Fruit fly (Drosophila melanogaster) whole organism, embryonic: ENCODE measurements around the gene CG43293.

Experiments
- B-H2 ChIP-seq: fragments of 200-800 bp; sonication (Bioruptor generic); optimal IDR thresholded peaks from 2 replicates; lab custom pipeline; 2018; ENCODE audit warnings: missing biosample characterization, mild to moderate bottlenecking, missing genetic modification characterization
- BEAF-32 ChIP-seq: fragments of 200-800 bp; sonication (Bioruptor generic); optimal IDR thresholded peaks from 3 replicates; lab custom pipeline; 2017; ENCODE audit warnings: missing biosample characterization, missing genetic modification characterization, mild to moderate bottlenecking, moderate library complexity, missing genetic modification reagents
- Bgb ChIP-seq: fragments of 200-800 bp; sonication (Bioruptor generic); IDR thresholded peaks from 2 replicates; pipeline ENCODE4 v1.3.6; 2022; ENCODE audit warnings: missing biosample characterization, missing genetic modification characterization; ENCODE audit not compliant: partially characterized antibody
- CG10147 ChIP-seq: fragments of 200-800 bp; sonication (Bioruptor generic); optimal IDR thresholded peaks from 2 replicates; lab custom pipeline; 2019; ENCODE audit warnings: missing biosample characterization, mild to moderate bottlenecking, missing genetic modification characterization, moderate library complexity
- CG10565 ChIP-seq: fragments of 200-800 bp; sonication (Bioruptor generic); optimal IDR thresholded peaks from 3 replicates; lab custom pipeline; 2016; ENCODE audit warnings: missing biosample characterization, mild to moderate bottlenecking, missing genetic modification characterization
- CG10654 ChIP-seq: fragments of 200-800 bp; sonication (Bioruptor generic); optimal IDR thresholded peaks from 2 replicates; lab custom pipeline; 2016; ENCODE audit warnings: missing biosample characterization, missing genetic modification characterization
- CG11398 ChIP-seq: fragments of 200-800 bp; sonication (Bioruptor generic); optimal IDR thresholded peaks from 2 replicates; lab custom pipeline; 2016; ENCODE audit warnings: missing biosample characterization, missing genetic modification characterization
- CG13424 ChIP-seq: fragments of 200-800 bp; sonication (Bioruptor generic); optimal IDR thresholded peaks from 2 replicates; lab custom pipeline; 2019; ENCODE audit warnings: missing biosample characterization, mild to moderate bottlenecking, missing genetic modification characterization, moderate library complexity
- CG13775 ChIP-seq: fragments of 200-800 bp; sonication (Bioruptor generic); optimal IDR thresholded peaks from 3 replicates; lab custom pipeline; 2017; ENCODE audit warnings: missing biosample characterization, mild to moderate bottlenecking, missing genetic modification characterization
- CG1529 ChIP-seq: fragments of 200-800 bp; sonication (Bioruptor generic); optimal IDR thresholded peaks from 3 replicates; lab custom pipeline; 2018; ENCODE audit warnings: missing biosample characterization, missing genetic modification characterization
- CG15696 ChIP-seq: fragments of 200-800 bp; sonication (Bioruptor generic); optimal IDR thresholded peaks from 2 replicates; lab custom pipeline; 2019; ENCODE audit warnings: missing biosample characterization, mild to moderate bottlenecking, missing genetic modification characterization, moderate library complexity
- CG17328 ChIP-seq: fragments of 200-800 bp; sonication (Bioruptor generic); IDR thresholded peaks from 2 replicates; pipeline ENCODE4 v1.3.6; 2022; ENCODE audit warnings: missing biosample characterization, missing genetic modification characterization
- CG17568 ChIP-seq: fragments of 200-800 bp; sonication (Bioruptor generic); optimal IDR thresholded peaks from 2 replicates; lab custom pipeline; 2018; ENCODE audit warnings: missing biosample characterization, mild to moderate bottlenecking, missing genetic modification characterization, moderate library complexity
- CG17802 ChIP-seq: fragments of 200-800 bp; sonication (Bioruptor generic); optimal IDR thresholded peaks from 2 replicates; lab custom pipeline; 2018; ENCODE audit warnings: missing biosample characterization, mild to moderate bottlenecking, missing genetic modification characterization, moderate library complexity
- CG17829 ChIP-seq: fragments of 200-800 bp; optimal IDR thresholded peaks from 2 replicates; lab custom pipeline; 2019; ENCODE audit warnings: missing biosample characterization, mild to moderate bottlenecking, missing genetic modification characterization, moderate library complexity
- CG18262 ChIP-seq: fragments of 200-800 bp; optimal IDR thresholded peaks from 3 replicates; lab custom pipeline; 2019; ENCODE audit warnings: missing biosample characterization, mild to moderate bottlenecking, missing genetic modification characterization, moderate library complexity
- CG2129 ChIP-seq: fragments of 200-800 bp; sonication (Bioruptor generic); IDR thresholded peaks from 2 replicates; pipeline ENCODE4 v1.3.6; 2022; ENCODE audit warnings: missing biosample characterization, missing genetic modification characterization; ENCODE audit not compliant: partially characterized antibody
- CG30020 ChIP-seq: fragments of 200-800 bp; optimal IDR thresholded peaks from 2 replicates; lab custom pipeline; 2019; ENCODE audit warnings: missing biosample characterization, mild to moderate bottlenecking, missing genetic modification characterization, moderate library complexity
- CG30403 ChIP-seq: fragments of 200-800 bp; sonication (Bioruptor generic); optimal IDR thresholded peaks from 3 replicates; lab custom pipeline; 2016; ENCODE audit warnings: missing biosample characterization, missing genetic modification characterization
- CG3065 ChIP-seq: fragments of 200-800 bp; sonication (Bioruptor generic); optimal IDR thresholded peaks from 2 replicates; lab custom pipeline; 2016; ENCODE audit warnings: missing biosample characterization, missing genetic modification characterization
- CG3163 ChIP-seq: fragments of 200-800 bp; sonication (Bioruptor generic); optimal IDR thresholded peaks from 3 replicates; lab custom pipeline; 2016; ENCODE audit warnings: missing biosample characterization, missing genetic modification characterization
- CG3726 ChIP-seq: fragments of 200-800 bp; sonication (Bioruptor generic); IDR thresholded peaks from 3 replicates; pipeline ENCODE4, ENCODE4 v1.3.6; 2022; ENCODE audit warnings: missing biosample characterization, missing genetic modification characterization
- CG3847 ChIP-seq: fragments of 200-800 bp; sonication (Bioruptor generic); IDR thresholded peaks from 2 replicates; pipeline ENCODE4 v1.3.6; 2022; ENCODE audit warnings: missing biosample characterization, missing genetic modification characterization
- CG4328 ChIP-seq: fragments of 200-800 bp; sonication (Bioruptor generic); optimal IDR thresholded peaks from 3 replicates; lab custom pipeline; 2017; ENCODE audit warnings: missing biosample characterization, missing genetic modification reagents, missing genetic modification characterization
- CG8765 ChIP-seq: fragments of 200-800 bp; sonication (Bioruptor generic); IDR thresholded peaks from 2 replicates; pipeline ENCODE4 v1.3.6; 2022; ENCODE audit warnings: missing biosample characterization, missing genetic modification characterization
- Chrac-16 ChIP-seq: fragments of 200-800 bp; sonication (Bioruptor generic); optimal IDR thresholded peaks from 3 replicates; lab custom pipeline; 2016; ENCODE audit warnings: missing biosample characterization, missing genetic modification characterization
- GATAe ChIP-seq: fragments of 200-800 bp; sonication (Bioruptor generic); conservative IDR thresholded peaks from 2 replicates; pipeline ENCODE4 v1.3.6; 2022; ENCODE audit warnings: missing biosample characterization, missing genetic modification characterization
- HHEX ChIP-seq: fragments of 200-800 bp; sonication (Bioruptor generic); optimal IDR thresholded peaks from 3 replicates; lab custom pipeline; 2017; ENCODE audit warnings: missing biosample characterization, mild to moderate bottlenecking, missing genetic modification characterization, missing genetic modification reagents
- Hr3 ChIP-seq: fragments of 200-800 bp; sonication (Bioruptor generic); optimal IDR thresholded peaks from 3 replicates; lab custom pipeline; 2016; ENCODE audit warnings: missing biosample characterization, missing genetic modification characterization
- Max ChIP-seq: fragments of 200-800 bp; sonication (Bioruptor generic); optimal IDR thresholded peaks from 2 replicates; lab custom pipeline; 2016; ENCODE audit warnings: missing biosample characterization, mild to moderate bottlenecking, missing genetic modification characterization
- Poxn ChIP-seq: fragments of 200-800 bp; sonication (Bioruptor generic); IDR thresholded peaks from 2 replicates; pipeline ENCODE4 v1.3.6; 2022; ENCODE audit warnings: missing biosample characterization, missing genetic modification characterization
- Rx ChIP-seq: fragments of 200-800 bp; sonication (Bioruptor generic); IDR thresholded peaks from 2 replicates; pipeline ENCODE4 v1.3.6; 2022; ENCODE audit warnings: missing biosample characterization, missing genetic modification characterization
- Side ChIP-seq: fragments of 200-800 bp; sonication (Bioruptor generic); optimal IDR thresholded peaks from 2 replicates; lab custom pipeline; 2016; ENCODE audit warnings: missing biosample characterization, missing genetic modification characterization
- Sin3A ChIP-seq: fragments of >200 bp; optimal IDR thresholded peaks from 2 replicates; lab custom pipeline; 2018
- ato ChIP-seq: fragments of 200-800 bp; sonication (Bioruptor generic); IDR thresholded peaks from 2 replicates; pipeline ENCODE4 v1.3.6; 2022; ENCODE audit warnings: missing biosample characterization, missing genetic modification characterization; ENCODE audit not compliant: partially characterized antibody
- az2 ChIP-seq: fragments of 200-800 bp; sonication (Bioruptor generic); optimal IDR thresholded peaks from 3 replicates; lab custom pipeline; 2016; ENCODE audit warnings: missing biosample characterization, missing genetic modification characterization
- caup ChIP-seq: fragments of 200-800 bp; sonication (Bioruptor generic); optimal IDR thresholded peaks from 3 replicates; lab custom pipeline; 2017; ENCODE audit warnings: missing biosample characterization, mild to moderate bottlenecking, missing genetic modification characterization, moderate library complexity; ENCODE audit not compliant: severe bottlenecking
- chm ChIP-seq: fragments of 200-800 bp; sonication (Bioruptor generic); IDR thresholded peaks from 2 replicates; pipeline ENCODE4 v1.3.6; 2022; ENCODE audit warnings: missing biosample characterization, missing genetic modification characterization
- cwo ChIP-seq: fragments of 200-800 bp; sonication (Bioruptor generic); optimal IDR thresholded peaks from 3 replicates; lab custom pipeline; 2017; ENCODE audit warnings: missing biosample characterization, missing genetic modification characterization, mild to moderate bottlenecking, moderate library complexity, missing genetic modification reagents
- fd3F ChIP-seq: fragments of 200-800 bp; sonication (Bioruptor generic); optimal IDR thresholded peaks from 2 replicates; lab custom pipeline; 2018; ENCODE audit warnings: missing biosample characterization, mild to moderate bottlenecking, missing genetic modification characterization, moderate library complexity
- grau ChIP-seq: fragments of 200-800 bp; optimal IDR thresholded peaks from 3 replicates; lab custom pipeline; 2019; ENCODE audit warnings: missing biosample characterization, mild to moderate bottlenecking, missing genetic modification characterization, moderate library complexity
- gro ChIP-seq: fragments of 200-800 bp; sonication (Bioruptor generic); optimal IDR thresholded peaks from 2 replicates; lab custom pipeline; 2016; ENCODE audit warnings: missing biosample characterization, missing genetic modification characterization
- ind ChIP-seq: fragments of 200-800 bp; sonication (Bioruptor generic); optimal IDR thresholded peaks from 3 replicates; lab custom pipeline; 2016; ENCODE audit warnings: missing biosample characterization, missing genetic modification characterization
- pita ChIP-seq: fragments of 200-800 bp; sonication (Bioruptor generic); optimal IDR thresholded peaks from 2 replicates; lab custom pipeline; 2017; ENCODE audit warnings: missing biosample characterization, mild to moderate bottlenecking, missing genetic modification characterization
- rib ChIP-seq: fragments of 200-800 bp; sonication (Bioruptor generic); IDR thresholded peaks from 2 replicates; pipeline ENCODE4 v1.3.6; 2022; ENCODE audit warnings: missing biosample characterization, missing genetic modification characterization
- so ChIP-seq: fragments of 200-800 bp; sonication (Bioruptor generic); IDR thresholded peaks from 3 replicates; pipeline ENCODE4 v1.3.6; 2022; ENCODE audit warnings: missing biosample characterization, missing genetic modification characterization
- sqz ChIP-seq: fragments of 200-800 bp; sonication (Bioruptor generic); optimal IDR thresholded peaks from 3 replicates; lab custom pipeline; 2018; ENCODE audit warnings: missing biosample characterization, mild to moderate bottlenecking, missing genetic modification characterization
- tna ChIP-seq: fragments of 200-800 bp; sonication (Bioruptor generic); IDR thresholded peaks from 2 replicates; pipeline ENCODE4 v1.3.6; 2022; ENCODE audit warnings: missing biosample characterization, missing genetic modification characterization; ENCODE audit not compliant: partially characterized antibody
- usp ChIP-seq: fragments of >200 bp; optimal IDR thresholded peaks from 2 replicates; lab custom pipeline; 2017; ENCODE audit warnings: missing biosample characterization, missing genetic modification characterization
- wek ChIP-seq: fragments of 200-800 bp; sonication (Bioruptor generic); optimal IDR thresholded peaks from 3 replicates; lab custom pipeline; 2018; ENCODE audit warnings: missing biosample characterization, mild to moderate bottlenecking, missing genetic modification characterization, moderate library complexity
- wor ChIP-seq: fragments of 200-800 bp; sonication (Bioruptor generic); IDR thresholded peaks from 2 replicates; pipeline ENCODE4 v1.3.6; 2022; ENCODE audit warnings: missing biosample characterization, missing genetic modification characterization
- z ChIP-seq: fragments of 200-800 bp; sonication (Bioruptor generic); IDR thresholded peaks from 3 replicates; pipeline ENCODE4 v1.3.6; 2022; ENCODE audit warnings: missing biosample characterization, missing genetic modification characterization

CG43293 gene

dm6 chr3L:6173826-6174255, 11.1 kb upstream of the CG43293 start, which contains the start of the genes fmt and CG7376 (continued):
- TF ChIP-seq CG10565 (GFP tag; lab: Kevin White, UChicago) (no peak), z (GFP tag; lab: Robert Waterston, UW) (no peak), so (GFP tag; lab: Robert Waterston, UW) (no peak), B-H2 (peak; percentile 43), CG30020 (tag; lab: Kevin White, UChicago) (peak; percentile 94), sqz (GFP tag; lab: Kevin White, UChicago) (no peak), pita (GFP tag; lab: Kevin White, UChicago) (no peak), CG2129 (GFP tag; lab: Robert Waterston, UW) (no peak), CG17802 (tag; lab: Kevin White, UChicago) (peak; percentile 56), cwo (no peak), CG11398 (no peak), Rx (no peak), CG10147 (no peak), CG8765 (GFP tag; lab: Robert Waterston, UW) (no peak), caup (GFP tag; lab: Kevin White, UChicago) (no peak), az2 (GFP tag; lab: Kevin White, UChicago) (peak; percentile 7), CG17328 (GFP tag; lab: Robert Waterston, UW) (no peak), CG1529 (no peak), Max (GFP tag; lab: Kevin White, UChicago) (peak; percentile 63), CG3847 (GFP tag; lab: Robert Waterston, UW) (peak; percentile 51), CG18262 (tag; lab: Kevin White, UChicago) (no peak), CG15696 (tag; lab: Kevin White, UChicago) (peak; percentile 34), Hr3 (GFP tag; lab: Kevin White, UChicago) (peak; percentile 39), Poxn (GFP tag; lab: Robert Waterston, UW) (no peak), CG3726 (GFP tag; lab: Robert Waterston, UW) (no peak), CG10654 (GFP tag; lab: Kevin White, UChicago) (peak; percentile 27), Side (GFP tag; lab: Kevin White, UChicago) (no peak), Sin3A (lab: Kevin White, UChicago) (peak; percentile 14), CG3065 (GFP tag; lab: Kevin White, UChicago) (no peak), wek (GFP tag; lab: Kevin White, UChicago) (no peak), Chrac-16 (GFP tag; lab: Kevin White, UChicago) (peak; percentile 4), BEAF-32 (GFP tag; lab: Kevin White, UChicago) (peak; percentile 63), CG17829 (peak; percentile 69), Bgb (GFP tag; lab: Robert Waterston, UW) (peak; percentile 71), CG30403 (GFP tag; lab: Kevin White, UChicago) (peak; percentile 48), ato (peak; percentile 79), HHEX (GFP tag; lab: Kevin White, UChicago) (no peak), wor (GFP tag; lab: Robert Waterston, UW) (no peak), ind (GFP tag; lab: Kevin White, UChicago) (peak; percentile 31), GATAe (GFP tag; lab: Robert Waterston, UW) (no peak), CG3163 (GFP tag; lab: Kevin White, UChicago) (no peak), usp (GFP tag; lab: Kevin White, UChicago) (no peak), grau (tag; lab: Kevin White, UChicago) (no peak), fd3F (GFP tag; lab: Kevin White, UChicago) (peak; percentile 37), CG4328 (GFP tag; lab: Kevin White, UChicago) (peak; percentile 11), CG17568 (GFP tag; lab: Kevin White, UChicago) (no peak), gro (GFP tag; lab: Kevin White, UChicago) (no peak), chm (GFP tag; lab: Robert Waterston, UW) (no peak), CG13775 (peak; percentile 49), rib (GFP tag; lab: Robert Waterston, UW) (no peak), tna (GFP tag; lab: Robert Waterston, UW) (peak; percentile 84), CG13424 (tag; lab: Kevin White, UChicago) (peak; percentile 58)
